Fruit fly (Drosophila melanogaster): Measurements from ENCODE around the gene Archease.

Gene Archease

dm6 chr3R:21648460-21648859, 14.3 kb downstream of the Archease start (continued):
- no peak for TF ChIP-seq Lpt (GFP tag; optimal IDR thresholded peaks at IDR 0.05)
- peak; percentile 93 for TF ChIP-seq Eip78C (GFP tag)
- TF ChIP-seq Sox102F (GFP tag; optimal IDR thresholded peaks at IDR 0.05), result peak; percentile 58
- TF ChIP-seq Hr39 (GFP tag; optimal IDR thresholded peaks at IDR 0.05), result peak; percentile 61
- TF ChIP-seq pdm3 (GFP tag; optimal IDR thresholded peaks at IDR 0.05), result peak; percentile 59
- TF ChIP-seq Sox15 (GFP tag; optimal IDR thresholded peaks at IDR 0.05), result peak; percentile 32
- TF ChIP-seq CG3032 (tag; optimal IDR thresholded peaks at IDR 0.05), result peak; percentile 24
- TF ChIP-seq Ets21C (GFP tag; optimal IDR thresholded peaks at IDR 0.05), result peak; percentile 52
- TF ChIP-seq OdsH (GFP tag; optimal IDR thresholded peaks at IDR 0.05), result peak; percentile 43
- peak; percentile 45 for TF ChIP-seq spab (GFP tag; optimal IDR thresholded peaks at IDR 0.05)
- no peak for TF ChIP-seq CG6276 (GFP tag; optimal IDR thresholded peaks at IDR 0.05)
- TF ChIP-seq CG8632 (GFP tag; optimal IDR thresholded peaks at IDR 0.05), result peak; percentile 42
- TF ChIP-seq topi (GFP tag; optimal IDR thresholded peaks at IDR 0.05), result peak; percentile 75
- peak; percentile 63 for TF ChIP-seq lz (GFP tag; optimal IDR thresholded peaks at IDR 0.05)
- peak; percentile 55 for TF ChIP-seq fd59A (GFP tag; optimal IDR thresholded peaks at IDR 0.05)
- no peak for TF ChIP-seq CG6854 (GFP tag; optimal IDR thresholded peaks at IDR 0.05)
- no peak for TF ChIP-seq dsx (GFP tag; optimal IDR thresholded peaks at IDR 0.05; ENCODE audit: poor library complexity, severe bottlenecking)

dm6 chr3R:21645904-21646664, 16.7 kb downstream of the Archease start:
- TF ChIP-seq CG6808 (GFP tag; optimal IDR thresholded peaks at IDR 0.05) (peak; percentile 41), CG7368 (GFP tag; optimal IDR thresholded peaks at IDR 0.05) (no peak), CG16779 (tag; optimal IDR thresholded peaks at IDR 0.05) (peak; percentile 11), Ets21C (GFP tag; optimal IDR thresholded peaks at IDR 0.05) (no peak), salr (GFP tag; optimal IDR thresholded peaks at IDR 0.05) (no peak), Blimp-1 (GFP tag; optimal IDR thresholded peaks at IDR 0.05) (no peak), Sox102F (GFP tag; optimal IDR thresholded peaks at IDR 0.05) (no peak), pdm3 (GFP tag; optimal IDR thresholded peaks at IDR 0.05) (peak; percentile 16), svp (GFP tag) (no peak), CG34406 (GFP tag; optimal IDR thresholded peaks at IDR 0.05) (no peak), ss (GFP tag; optimal IDR thresholded peaks at IDR 0.05) (peak; percentile 52 to 53), CG8632 (GFP tag; optimal IDR thresholded peaks at IDR 0.05) (no peak), Eip78C (GFP tag) (peak; percentile 57), CG6854 (GFP tag; optimal IDR thresholded peaks at IDR 0.05) (peak; percentile 12), CG1621 (tag; optimal IDR thresholded peaks at IDR 0.05) (peak; percentile 56), dsx (GFP tag; optimal IDR thresholded peaks at IDR 0.05; ENCODE audit: poor library complexity, severe bottlenecking) (peak; percentile 82), CG6792 (GFP tag; optimal IDR thresholded peaks at IDR 0.05) (no peak), spab (GFP tag; optimal IDR thresholded peaks at IDR 0.05) (no peak), CG32006 (GFP tag; optimal IDR thresholded peaks at IDR 0.05) (no peak)

dm6 chr3R:21644222-21644621, 18.6 kb downstream of the Archease start:
- TF ChIP-seq ss (GFP tag; optimal IDR thresholded peaks at IDR 0.05) (peak in 1 of 2 experiments; percentile 14), CG3032 (tag; optimal IDR thresholded peaks at IDR 0.05) (no peak), CG16779 (tag; optimal IDR thresholded peaks at IDR 0.05) (no peak)

dm6 chr3R:21643197-21643596, 19.6 kb downstream of the Archease start:
- no peak for TF ChIP-seq pdm3 (GFP tag; optimal IDR thresholded peaks at IDR 0.05)
- peak; percentile 52 for TF ChIP-seq CG3919 (GFP tag; optimal IDR thresholded peaks at IDR 0.05)
- peak; percentile 43 for TF ChIP-seq spab (GFP tag; optimal IDR thresholded peaks at IDR 0.05)
- TF ChIP-seq CG11294 (GFP tag; IDR thresholded peaks at IDR 0.05), result no peak
- TF ChIP-seq CG31627 (GFP tag; optimal IDR thresholded peaks at IDR 0.05), result peak; percentile 41
- peak; percentile 28 for TF ChIP-seq achi (GFP tag; optimal IDR thresholded peaks at IDR 0.05)
- TF ChIP-seq esn (GFP tag; optimal IDR thresholded peaks at IDR 0.05), result peak; percentile 21
- peak; percentile 36 for TF ChIP-seq CG10631 (GFP tag; optimal IDR thresholded peaks at IDR 0.05)
- TF ChIP-seq Hr4 (GFP tag; optimal IDR thresholded peaks at IDR 0.05), result peak; percentile 13
- peak; percentile 10 for TF ChIP-seq fd59A (GFP tag; optimal IDR thresholded peaks at IDR 0.05)
- TF ChIP-seq CG8119 (GFP tag; IDR thresholded peaks at IDR 0.05), result 0 out of 3 replicates have a peak, but pooled peaks have one; percentile 19
- TF ChIP-seq eg (GFP tag; IDR thresholded peaks at IDR 0.05), result no peak
- no peak for TF ChIP-seq Blimp-1 (GFP tag; optimal IDR thresholded peaks at IDR 0.05)
- peak; percentile 54 for TF ChIP-seq acj6 (GFP tag; optimal IDR thresholded peaks at IDR 0.05)
- peak; percentile 53 for TF ChIP-seq Ets96B (tag; optimal IDR thresholded peaks at IDR 0.05)
- TF ChIP-seq topi (GFP tag; optimal IDR thresholded peaks at IDR 0.05), result peak; percentile 40
- TF ChIP-seq fkh (GFP tag; optimal IDR thresholded peaks at IDR 0.05), result no peak
- TF ChIP-seq CG6854 (GFP tag; optimal IDR thresholded peaks at IDR 0.05), result no peak
- peak; percentile 51 for TF ChIP-seq CG32006 (GFP tag; optimal IDR thresholded peaks at IDR 0.05)
- TF ChIP-seq Eip78C (GFP tag), result peak; percentile 65
- TF ChIP-seq lz (GFP tag; optimal IDR thresholded peaks at IDR 0.05), result peak; percentile 21
- TF ChIP-seq CG16779 (tag; optimal IDR thresholded peaks at IDR 0.05), result no peak
- TF ChIP-seq Eip75B (GFP tag; optimal IDR thresholded peaks at IDR 0.05), result peak; percentile 39
- TF ChIP-seq CG8632 (GFP tag; optimal IDR thresholded peaks at IDR 0.05), result peak; percentile 31
- no peak for TF ChIP-seq CG8319 (GFP tag; optimal IDR thresholded peaks at IDR 0.05)
